Worm (Caenorhabditis elegans) whole organism, mixed stage, embryonic: ENCODE results near the gene tkr-1.
"Not testable (repeated sequence)": the region's sequence is repeated elsewhere in the genome, so short reads cannot be mapped to it uniquely, and the experiment has no call there.

ENCODE experiments used
- blmp-1 ChIP-seq: fragments of 150-350 bp; optimal IDR thresholded peaks from 2 replicates; lab custom pipeline; 2014; ENCODE audit warnings: missing biosample characterization, missing genetic modification characterization
- ceh-39 ChIP-seq: fragments of 150-350 bp; optimal IDR thresholded peaks from 2 replicates; lab custom pipeline; 2014; ENCODE audit warnings: missing biosample characterization, missing genetic modification characterization
- ces-1 ChIP-seq: fragments of 150-350 bp; optimal IDR thresholded peaks from 2 replicates; lab custom pipeline; 2014; ENCODE audit warnings: missing biosample characterization, missing genetic modification reagents, missing genetic modification characterization
- elt-1 ChIP-seq: sonication (generic microtip); optimal IDR thresholded peaks from 2 replicates; lab custom pipeline; 2017; ENCODE audit warnings: missing genetic modification characterization, mild to moderate bottlenecking, missing compliant biosample characterization, antibody characterized with exemption, moderate library complexity, borderline replicate concordance; ENCODE audit not compliant: insufficient read depth
- lin-13 ChIP-seq: fragments of 150-350 bp; optimal IDR thresholded peaks from 2 replicates; lab custom pipeline; 2014; ENCODE audit warnings: missing biosample characterization, missing genetic modification characterization
- lin-32 ChIP-seq: fragments of 200-800 bp; sonication (Bioruptor generic); optimal IDR thresholded peaks from 2 replicates; lab custom pipeline; 2018; ENCODE audit warnings: mild to moderate bottlenecking, missing genetic modification characterization, missing compliant biosample characterization
- mep-1 ChIP-seq: fragments of 150-350 bp; optimal IDR thresholded peaks from 2 replicates; lab custom pipeline; 2017; ENCODE audit warnings: missing biosample characterization, missing genetic modification reagents, missing genetic modification characterization, inconsistent platforms
- nhr-12 ChIP-seq: fragments of 150-350 bp; optimal IDR thresholded peaks from 2 replicates; lab custom pipeline; 2014; ENCODE audit warnings: missing biosample characterization, missing genetic modification characterization
- nhr-237 ChIP-seq: fragments of 150-350 bp; optimal IDR thresholded peaks from 2 replicates; lab custom pipeline; 2014; ENCODE audit warnings: missing biosample characterization, missing genetic modification characterization
- nhr-76 ChIP-seq: sonication (generic microtip); optimal IDR thresholded peaks from 2 replicates; lab custom pipeline; 2017; ENCODE audit warnings: missing biosample characterization, missing genetic modification characterization
- snpc-4 ChIP-seq: fragments of 150-350 bp; optimal IDR thresholded peaks from 2 replicates; lab custom pipeline; 2014; ENCODE audit warnings: missing biosample characterization, missing genetic modification characterization
- sptf-1 ChIP-seq: sonication (generic microtip); optimal IDR thresholded peaks from 2 replicates; lab custom pipeline; 2017; ENCODE audit warnings: mild to moderate bottlenecking, missing genetic modification characterization, moderate library complexity, missing compliant biosample characterization
- unc-62 ChIP-seq: fragments of 150-350 bp; optimal IDR thresholded peaks from 2 replicates; lab custom pipeline; 2014; ENCODE audit warnings: missing biosample characterization, missing genetic modification reagents, missing genetic modification characterization
- ztf-11 ChIP-seq: fragments of 150-350 bp; optimal IDR thresholded peaks from 2 replicates; lab custom pipeline; 2014; ENCODE audit warnings: missing biosample characterization, missing genetic modification characterization

ce11 chrIII:9420231-9420630, 36.6 kb downstream of the tkr-1 start, which contains the start of gene T26G10.4:
- TF ChIP-seq mep-1 (tag; lab: Kevin White, UChicago); nhr-12 (tag; lab: Kevin White, UChicago); nhr-76; unc-62; lin-13 (tag; lab: Kevin White, UChicago); elt-1 (tag; lab: Kevin White, UChicago); lin-32 (GFP tag; lab: Kevin White, UChicago); nhr-237 (tag; lab: Kevin White, UChicago); ztf-11 (tag; lab: Kevin White, UChicago); snpc-4 (tag; lab: Kevin White, UChicago); ceh-39 (tag; lab: Kevin White, UChicago); blmp-1 (tag; lab: Kevin White, UChicago); sptf-1 (tag; lab: Kevin White, UChicago); ces-1: not testable (repeated sequence)
